Worm (Caenorhabditis elegans) whole organism, L2 larva: ENCODE results near the gene clec-141.

ENCODE experiments used
- ama-1 ChIP-seq: fragments of 150-350 bp; optimal IDR thresholded peaks from 2 replicates; lab custom pipeline; 2018; ENCODE audit warnings: inconsistent platforms
- ceh-82 ChIP-seq: fragments of 150-350 bp; optimal IDR thresholded peaks from 2 replicates; lab custom pipeline; 2014; ENCODE audit warnings: missing biosample characterization, missing genetic modification characterization
- elt-3 ChIP-seq: sonication (generic microtip); optimal IDR thresholded peaks from 2 replicates; lab custom pipeline; 2017; ENCODE audit warnings: missing biosample characterization, missing genetic modification characterization
- nhr-12 ChIP-seq: fragments of 150-350 bp; optimal IDR thresholded peaks from 2 replicates; lab custom pipeline; 2014; ENCODE audit warnings: missing biosample characterization, missing genetic modification characterization
- nhr-129 ChIP-seq: fragments of 150-350 bp; optimal IDR thresholded peaks from 2 replicates; lab custom pipeline; 2014; ENCODE audit warnings: missing biosample characterization, missing genetic modification characterization
- nhr-77 ChIP-seq: fragments of 150-350 bp; optimal IDR thresholded peaks from 2 replicates; lab custom pipeline; 2014; ENCODE audit warnings: missing biosample characterization, missing genetic modification characterization
- unc-39 ChIP-seq: fragments of 150-350 bp; optimal IDR thresholded peaks from 2 replicates; lab custom pipeline; 2014; ENCODE audit warnings: missing biosample characterization, missing genetic modification characterization
- unc-55 ChIP-seq: fragments of 150-350 bp; sonication (generic microtip); optimal IDR thresholded peaks from 3 replicates; lab custom pipeline; 2014; ENCODE audit warnings: missing biosample characterization, missing genetic modification reagents, missing genetic modification characterization
- unc-62 ChIP-seq: fragments of 150-350 bp; optimal IDR thresholded peaks from 2 replicates; lab custom pipeline; 2014; ENCODE audit warnings: missing biosample characterization, missing genetic modification reagents, missing genetic modification characterization
- ztf-4 ChIP-seq: fragments of 150-350 bp; optimal IDR thresholded peaks from 2 replicates; lab custom pipeline; 2014; ENCODE audit warnings: missing biosample characterization, missing genetic modification characterization

- no peak for TF ChIP-seq nhr-12 (tag; lab: Kevin White, UChicago)
- TF ChIP-seq nhr-129 (tag; lab: Kevin White, UChicago) = no peak
- no peak for TF ChIP-seq unc-62 (GFP tag; lab: Kevin White, UChicago)
- no peak for TF ChIP-seq ceh-82 (tag; lab: Kevin White, UChicago)
- TF ChIP-seq nhr-77 (tag; lab: Kevin White, UChicago) = no peak
- TF ChIP-seq unc-55 (GFP tag; lab: Kevin White, UChicago) = no peak
- TF ChIP-seq elt-3 (tag; lab: Kevin White, UChicago) = no peak
- no peak for TF ChIP-seq ztf-4
- no peak for TF ChIP-seq ama-1 (lab: Kevin White, UChicago)
- no peak for TF ChIP-seq unc-39 (tag; lab: Kevin White, UChicago)
Observed at ce11 chrII:5417905-5418304, 10.5 kb upstream of the clec-141 start.
